Worm (Caenorhabditis elegans) whole organism, L4/young adult: ENCODE measurements around the gene msp-10.
"Not testable (repeated sequence)": the region's sequence is repeated elsewhere in the genome, so short reads cannot be mapped to it uniquely, and the experiment has no call there.

Source experiments
- W03F9.2 ChIP-seq: fragments of 150-350 bp; optimal IDR thresholded peaks from 2 replicates; lab custom pipeline; 2014; ENCODE audit warnings: missing biosample characterization, missing genetic modification characterization
- dao-5 ChIP-seq: sonication (generic microtip); optimal IDR thresholded peaks from 2 replicates; lab custom pipeline; 2016; ENCODE audit warnings: missing genotype, missing genetic modification characterization, moderate library complexity, missing compliant biosample characterization
- him-1 ChIP-seq: sonication (generic microtip); optimal IDR thresholded peaks from 2 replicates; lab custom pipeline; 2016; ENCODE audit warnings: missing genotype, missing genetic modification reagents, missing genetic modification characterization, missing compliant biosample characterization

msp-10 gene

DNA sequence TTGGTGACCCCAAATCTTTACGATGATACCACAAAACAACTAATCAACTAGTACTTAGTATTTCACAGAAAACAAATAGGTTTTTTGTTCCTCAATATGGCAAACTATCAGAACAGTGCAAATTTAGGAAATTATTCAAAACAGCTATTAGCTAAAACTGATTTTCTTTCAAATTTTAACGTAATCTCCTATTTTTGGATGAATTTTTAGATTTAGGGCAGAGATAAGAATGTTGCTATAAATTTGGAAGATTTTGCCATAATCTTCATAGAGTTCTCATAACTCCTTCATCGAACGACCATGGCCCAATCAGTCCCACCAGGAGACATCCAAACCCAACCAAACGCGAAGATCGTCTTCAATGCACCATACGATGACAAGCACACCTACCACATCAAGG lies at the start of gene msp-10:
Gene msp-10, plus strand, starts transcription at position 301 of the 400 bp plus-strand sequence.
- not testable (repeated sequence) for TF ChIP-seq him-1, W03F9.2, dao-5 (tag; lab: Kevin White, UChicago)

DNA sequence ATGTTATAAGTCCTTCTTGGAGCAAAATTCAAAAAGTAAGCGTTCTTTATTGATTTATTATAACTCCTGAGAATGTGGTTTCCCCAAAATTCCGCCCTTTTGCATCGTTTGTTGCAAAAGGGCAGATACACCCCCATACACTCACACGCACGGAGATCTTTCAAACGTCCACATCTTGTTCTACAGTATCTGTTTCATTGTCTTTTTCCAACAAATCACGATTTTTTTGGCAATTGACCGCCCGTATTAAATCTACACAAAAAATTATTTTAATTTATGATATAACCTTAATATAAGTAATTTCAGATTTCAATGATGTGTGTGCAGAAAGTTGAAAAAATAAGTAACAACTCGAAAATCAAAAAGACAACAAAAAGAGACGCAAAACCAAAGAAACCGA lies 48.0 kb upstream of the msp-10 start, which contains the start of gene T13F2.4:
Gene T13F2.4, plus strand, starts transcription at position 301 of the 400 bp plus-strand sequence.
- TF ChIP-seq him-1 (tag; lab: Kevin White, UChicago) (no peak), dao-5 (tag; lab: Kevin White, UChicago) (no peak), W03F9.2 (tag; lab: Kevin White, UChicago) (no peak)

- TF ChIP-seq him-1 (tag; lab: Kevin White, UChicago) (no peak), W03F9.2 (tag; lab: Kevin White, UChicago) (no peak), dao-5 (tag; lab: Kevin White, UChicago) (no peak)
These were observed 46.7 kb upstream of the msp-10 start for ce11 chrIV:9790708-9791107.

DNA sequence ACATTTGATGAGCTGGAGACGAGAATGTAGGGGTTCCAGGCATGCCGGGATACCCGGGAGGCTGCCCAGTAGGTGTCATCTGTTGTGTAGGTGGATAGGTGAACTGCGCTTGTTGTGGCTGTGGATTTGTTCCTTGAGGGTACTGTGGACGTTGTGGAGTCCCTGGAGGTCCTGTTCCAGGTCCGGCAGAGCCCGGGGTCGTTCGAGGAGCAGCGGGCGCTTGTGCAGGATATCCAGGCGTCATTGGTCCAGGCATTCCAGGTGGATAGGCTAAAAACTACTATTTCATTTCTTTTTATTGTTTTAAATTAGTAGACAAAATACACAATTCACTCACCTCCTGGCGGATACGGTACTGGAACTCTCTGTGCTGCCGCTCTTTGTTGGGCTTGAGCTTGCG lies 42.2 kb upstream of the msp-10 start:
- TF ChIP-seq W03F9.2 (tag; lab: Kevin White, UChicago), result no peak
- no peak for TF ChIP-seq dao-5 (tag; lab: Kevin White, UChicago)
- TF ChIP-seq him-1 (tag; lab: Kevin White, UChicago), result no peak

- no peak for TF ChIP-seq him-1 (tag; lab: Kevin White, UChicago)
These were observed 41.0 kb upstream of the msp-10 start, which contains the start of gene pis-1 for ce11 chrIV:9796494-9796893. pis-1 (minus strand) TSS chrIV:9796594.

DNA sequence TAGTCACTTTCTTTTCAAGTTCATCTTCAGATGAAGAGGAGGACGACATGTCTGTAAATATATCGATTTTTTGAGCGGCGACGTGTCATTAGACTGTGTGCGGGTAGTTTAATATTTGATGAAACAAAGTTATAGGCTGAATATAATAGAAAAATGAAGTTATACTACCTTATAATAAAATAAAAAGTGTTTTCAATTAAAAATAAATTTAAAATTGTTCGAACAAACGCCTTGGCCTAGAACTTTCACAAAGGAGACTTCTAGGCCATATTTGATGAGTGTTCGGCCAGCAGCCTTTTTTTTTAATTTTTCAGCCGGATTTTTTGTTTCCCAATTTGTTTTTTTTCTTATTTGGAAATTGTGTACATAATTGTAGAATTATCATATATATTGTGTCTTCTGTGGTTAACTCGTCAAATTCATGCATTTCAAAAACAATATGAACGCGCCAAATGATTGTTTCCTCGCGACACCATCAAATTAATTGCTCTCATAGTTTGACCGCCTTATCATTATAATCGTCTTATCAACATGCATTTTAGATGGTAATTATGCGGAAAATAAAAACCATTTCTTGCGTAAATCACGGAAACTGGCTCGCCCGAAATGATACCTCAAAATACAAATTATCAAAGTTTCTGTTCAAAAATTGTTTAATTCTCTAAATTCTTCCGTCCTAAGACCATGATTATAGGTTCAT lies 40.0 kb upstream of the msp-10 start, which contains the start of gene T13F2.2:
Gene T13F2.2, minus strand, starts transcription at position 51 of the 700 bp plus-strand sequence.
- TF ChIP-seq dao-5 (tag; lab: Kevin White, UChicago) (no peak), W03F9.2 (tag; lab: Kevin White, UChicago) (no peak), him-1 (tag; lab: Kevin White, UChicago) (no peak)

- TF ChIP-seq him-1 (tag; lab: Kevin White, UChicago) (no peak), W03F9.2 (tag; lab: Kevin White, UChicago) (no peak), dao-5 (tag; lab: Kevin White, UChicago) (no peak)
These were observed 39.1 kb upstream of the msp-10 start for ce11 chrIV:9798307-9798706.

- no peak for TF ChIP-seq him-1 (tag; lab: Kevin White, UChicago)
- no peak for TF ChIP-seq dao-5 (tag; lab: Kevin White, UChicago)
- no peak for TF ChIP-seq W03F9.2 (tag; lab: Kevin White, UChicago)
These were observed 38.3 kb upstream of the msp-10 start, which contains the start of gene fat-4 for ce11 chrIV:9799129-9799528. fat-4 (plus strand) TSS chrIV:9799429.

ce11 chrIV:9799664-9800063 lies 37.8 kb upstream of the msp-10 start:
- TF ChIP-seq him-1 (tag; lab: Kevin White, UChicago) (no peak), W03F9.2 (tag; lab: Kevin White, UChicago) (no peak), dao-5 (tag; lab: Kevin White, UChicago) (no peak)

DNA sequence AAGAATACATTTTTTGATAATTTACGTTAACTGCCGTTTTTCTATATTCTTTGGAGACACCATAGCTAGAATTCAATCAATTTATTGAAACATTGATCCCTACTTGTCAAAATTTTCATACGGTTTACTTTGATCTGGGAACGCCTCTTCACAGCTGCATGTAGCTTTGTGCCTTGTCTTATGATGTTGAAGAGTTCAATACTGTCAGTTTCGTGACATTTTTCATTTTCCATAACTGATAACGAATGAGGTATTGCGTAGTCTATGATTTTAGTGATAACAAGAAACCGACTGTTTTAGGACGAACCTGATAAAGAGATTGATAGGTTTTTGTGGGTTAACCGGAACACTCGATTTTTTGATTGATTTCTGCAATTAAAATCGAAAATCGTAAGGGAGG lies 36.0 kb upstream of the msp-10 start:
- peak; percentile 2 for TF ChIP-seq W03F9.2 (tag; lab: Kevin White, UChicago)
- no peak for TF ChIP-seq him-1 (tag; lab: Kevin White, UChicago)

ce11 chrIV:9802711-9803110 lies 34.7 kb upstream of the msp-10 start, which contains the start of gene fat-3:
fat-3 (plus strand) TSS chrIV:9803023.
- TF ChIP-seq W03F9.2 (tag; lab: Kevin White, UChicago) (no peak), dao-5 (tag; lab: Kevin White, UChicago) (no peak), him-1 (tag; lab: Kevin White, UChicago) (no peak)

- TF ChIP-seq dao-5 (tag; lab: Kevin White, UChicago) (no peak), W03F9.2 (tag; lab: Kevin White, UChicago) (peak; percentile 25), him-1 (tag; lab: Kevin White, UChicago) (no peak)
These were observed 33.9 kb upstream of the msp-10 start for ce11 chrIV:9803544-9803943.

DNA sequence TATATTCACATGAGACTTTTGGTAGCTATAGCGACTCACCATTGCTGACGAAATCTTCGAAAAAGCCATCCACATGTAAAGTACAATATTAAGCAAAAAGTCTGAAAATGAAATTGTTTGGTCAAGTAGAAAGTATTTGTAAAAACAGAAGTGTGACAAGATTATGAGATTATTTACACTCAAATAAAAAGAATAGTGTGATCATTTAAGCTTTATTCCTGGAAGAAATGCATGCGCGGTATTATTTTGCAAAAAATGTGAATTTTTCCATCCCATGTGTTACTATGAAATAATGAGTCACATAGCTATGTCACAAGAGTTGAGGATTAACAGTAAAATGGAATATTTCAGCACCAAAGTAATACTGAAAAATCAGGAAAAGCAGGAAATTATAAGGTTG lies 26.8 kb upstream of the msp-10 start, which contains the start of gene dct-15:
Gene dct-15, minus strand, starts transcription at position 101 of the 400 bp plus-strand sequence.
- TF ChIP-seq dao-5 (tag; lab: Kevin White, UChicago) (no peak), him-1 (tag; lab: Kevin White, UChicago) (no peak), W03F9.2 (tag; lab: Kevin White, UChicago) (no peak)

DNA sequence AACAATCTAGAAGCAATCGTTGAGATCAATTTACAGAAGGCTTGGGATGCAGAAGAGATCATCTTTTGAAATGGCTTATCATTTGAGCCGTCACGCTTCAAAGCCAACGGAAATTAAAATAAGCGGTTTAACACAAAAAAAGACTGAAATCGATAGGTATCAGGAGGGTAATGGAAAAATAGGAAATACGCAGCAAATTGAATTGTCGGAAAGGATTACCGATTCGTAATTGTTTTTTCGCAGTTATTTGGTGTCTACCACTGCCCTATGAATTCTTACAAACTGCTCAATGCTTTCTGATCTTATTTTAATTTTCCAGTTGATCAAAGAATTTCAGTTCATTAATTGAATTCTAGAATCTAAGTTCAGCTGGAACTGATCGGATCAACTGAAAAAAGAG lies 26.0 kb upstream of the msp-10 start:
- TF ChIP-seq him-1 (tag; lab: Kevin White, UChicago), result no peak
- no peak for TF ChIP-seq dao-5 (tag; lab: Kevin White, UChicago)
- TF ChIP-seq W03F9.2 (tag; lab: Kevin White, UChicago), result no peak
